Fruit fly (Drosophila melanogaster) whole organism, embryonic: ENCODE results near the gene nudE.
A peak's percentile ranks its signal among the peaks of the same experiment; 100 is the strongest.

Experiments used
- ATbp ChIP-seq: fragments of 200-800 bp; sonication (Bioruptor generic); optimal IDR thresholded peaks from 2 replicates; lab custom pipeline; 2017; ENCODE audit warnings: missing biosample characterization, mild to moderate bottlenecking, missing genetic modification characterization, missing genetic modification reagents
- B-H2 ChIP-seq: fragments of 200-800 bp; sonication (Bioruptor generic); optimal IDR thresholded peaks from 2 replicates; lab custom pipeline; 2018; ENCODE audit warnings: missing biosample characterization, mild to moderate bottlenecking, missing genetic modification characterization
- CG10431 ChIP-seq: fragments of 200-800 bp; sonication (Bioruptor generic); optimal IDR thresholded peaks from 3 replicates; lab custom pipeline; 2018; ENCODE audit warnings: missing biosample characterization, mild to moderate bottlenecking, missing genetic modification characterization
- CG11696 ChIP-seq: fragments of 200-800 bp; sonication (Bioruptor generic); IDR thresholded peaks from 2 replicates; pipeline ENCODE4 v1.3.6; 2022; ENCODE audit warnings: missing biosample characterization, missing genetic modification characterization
- CG12236 ChIP-seq: fragments of 200-800 bp; sonication (Bioruptor generic); optimal IDR thresholded peaks from 2 replicates; lab custom pipeline; 2016; ENCODE audit warnings: missing biosample characterization, missing genetic modification characterization
- CG14965 ChIP-seq: fragments of 200-800 bp; sonication (Bioruptor generic); optimal IDR thresholded peaks from 2 replicates; lab custom pipeline; 2016; ENCODE audit warnings: missing biosample characterization, missing genetic modification characterization, borderline replicate concordance
- CG15073 ChIP-seq: fragments of 200-800 bp; sonication (Bioruptor generic); optimal IDR thresholded peaks from 2 replicates; lab custom pipeline; 2016; ENCODE audit warnings: missing biosample characterization, missing genetic modification characterization
- CG1529 ChIP-seq: fragments of 200-800 bp; sonication (Bioruptor generic); optimal IDR thresholded peaks from 3 replicates; lab custom pipeline; 2018; ENCODE audit warnings: missing biosample characterization, missing genetic modification characterization
- CG1602 ChIP-seq: fragments of 200-800 bp; sonication (Bioruptor generic); optimal IDR thresholded peaks from 3 replicates; lab custom pipeline; 2016; ENCODE audit warnings: missing biosample characterization, missing genetic modification characterization
- CG17359 ChIP-seq: fragments of 200-800 bp; sonication (Bioruptor generic); optimal IDR thresholded peaks from 3 replicates; lab custom pipeline; 2018; ENCODE audit warnings: missing biosample characterization, mild to moderate bottlenecking, missing genetic modification characterization, moderate library complexity
- CG17912 ChIP-seq: fragments of 200-800 bp; sonication (Bioruptor generic); optimal IDR thresholded peaks from 2 replicates; lab custom pipeline; 2018; ENCODE audit warnings: missing biosample characterization, mild to moderate bottlenecking, missing genetic modification characterization
- CG30431 ChIP-seq: fragments of 200-800 bp; sonication (Bioruptor generic); optimal IDR thresholded peaks from 2 replicates; lab custom pipeline; 2017; ENCODE audit warnings: missing biosample characterization, missing genetic modification characterization
- CG31224 ChIP-seq: fragments of 200-800 bp; sonication (Bioruptor generic); IDR thresholded peaks from 2 replicates; pipeline ENCODE4 v1.3.6; 2022; ENCODE audit warnings: missing biosample characterization, missing genetic modification characterization
- CG6272 ChIP-seq: fragments of 200-800 bp; sonication (Bioruptor generic); IDR thresholded peaks from 2 replicates; pipeline ENCODE4 v1.3.6; 2022; ENCODE audit warnings: missing biosample characterization, missing genetic modification characterization
- CG6683 ChIP-seq: fragments of 200-800 bp; sonication (Bioruptor generic); optimal IDR thresholded peaks from 2 replicates; lab custom pipeline; 2017; ENCODE audit warnings: missing biosample characterization, mild to moderate bottlenecking, missing genetic modification characterization, missing genetic modification reagents
- CG7372 ChIP-seq: fragments of 200-800 bp; sonication (Bioruptor generic); IDR thresholded peaks from 2 replicates; pipeline ENCODE4 v1.3.6; 2022; ENCODE audit warnings: missing biosample characterization, missing genetic modification characterization
- CG7987 ChIP-seq: fragments of 200-800 bp; sonication (Bioruptor generic); optimal IDR thresholded peaks from 2 replicates; lab custom pipeline; 2018; ENCODE audit warnings: missing biosample characterization, mild to moderate bottlenecking, missing genetic modification characterization, moderate library complexity
- CG9797 ChIP-seq: fragments of 200-800 bp; sonication (Bioruptor generic); optimal IDR thresholded peaks from 3 replicates; lab custom pipeline; 2018; ENCODE audit warnings: missing biosample characterization, mild to moderate bottlenecking, missing genetic modification characterization
- CG9932 ChIP-seq: fragments of 200-800 bp; sonication (Bioruptor generic); IDR thresholded peaks from 2 replicates; pipeline ENCODE4 v1.3.6; 2022; ENCODE audit warnings: missing biosample characterization, missing genetic modification characterization
- CTCF ChIP-seq: fragments of 200-800 bp; sonication (Bioruptor generic); optimal IDR thresholded peaks from 2 replicates; lab custom pipeline; 2017; ENCODE audit warnings: missing biosample characterization, mild to moderate bottlenecking, missing genetic modification characterization, moderate library complexity
- D ChIP-seq, 2 experiments: fragments of 200-800 bp in 1 of 2; fragments of >200 bp in 1 of 2; sonication (Bioruptor generic) in 1 of 2; optimal IDR thresholded peaks; 2 replicates in 1 of 2; 3 replicates in 1 of 2; lab custom pipeline; 2017; ENCODE audit warnings: mild to moderate bottlenecking in 1 of 2, missing biosample characterization in 1 of 2, missing genetic modification characterization in 1 of 2, missing genetic modification reagents in 1 of 2
- Dad ChIP-seq: fragments of 200-800 bp; sonication (Bioruptor generic); optimal IDR thresholded peaks from 3 replicates; lab custom pipeline; 2016; ENCODE audit warnings: missing biosample characterization, missing genetic modification characterization
- Dp ChIP-seq: fragments of 200-800 bp; sonication (Bioruptor generic); optimal IDR thresholded peaks from 2 replicates; lab custom pipeline; 2018; ENCODE audit warnings: missing biosample characterization, mild to moderate bottlenecking, missing genetic modification characterization, moderate library complexity
- E2f2 ChIP-seq: fragments of 200-800 bp; sonication (Bioruptor generic); IDR thresholded peaks from 2 replicates; pipeline ENCODE4 v1.3.6; 2022; ENCODE audit warnings: missing biosample characterization, missing genetic modification characterization
- Eip74EF ChIP-seq, 2 experiments: fragments of 200-800 bp in 1 of 2; fragments of >200 bp in 1 of 2; sonication (Bioruptor generic) in 1 of 2; optimal IDR thresholded peaks; 2 replicates each; lab custom pipeline; 2017 to 2019; ENCODE audit warnings: missing biosample characterization in 2 of 2, missing genetic modification characterization in 2 of 2, mild to moderate bottlenecking in 1 of 2, moderate library complexity in 1 of 2
- Gsc ChIP-seq: fragments of 200-800 bp; sonication (Bioruptor generic); IDR thresholded peaks from 2 replicates; pipeline ENCODE4 v1.3.6; 2022; ENCODE audit warnings: missing biosample characterization, missing genetic modification characterization
- HmgD ChIP-seq: fragments of 200-800 bp; sonication (Bioruptor generic); optimal IDR thresholded peaks from 3 replicates; lab custom pipeline; 2016; ENCODE audit warnings: missing biosample characterization, missing genetic modification characterization
- MESR4 ChIP-seq: fragments of 200-800 bp; sonication (Bioruptor generic); optimal IDR thresholded peaks from 2 replicates; lab custom pipeline; 2018; ENCODE audit warnings: missing biosample characterization, mild to moderate bottlenecking, missing genetic modification characterization, moderate library complexity
- Myb ChIP-seq: fragments of 200-800 bp; sonication (Bioruptor generic); optimal IDR thresholded peaks from 2 replicates; lab custom pipeline; 2016; ENCODE audit warnings: missing biosample characterization, missing genetic modification characterization
- NC2α ChIP-seq: fragments of 200-800 bp; sonication (Bioruptor generic); optimal IDR thresholded peaks from 2 replicates; lab custom pipeline; 2016; ENCODE audit warnings: missing biosample characterization, missing genetic modification characterization
- Scr ChIP-seq: fragments of 200-800 bp; sonication (Bioruptor generic); IDR thresholded peaks from 2 replicates; pipeline ENCODE4 v1.3.6; 2022; ENCODE audit warnings: missing biosample characterization, missing genetic modification characterization; ENCODE audit not compliant: partially characterized antibody
- Vsx1 ChIP-seq: fragments of 200-800 bp; sonication (Bioruptor generic); optimal IDR thresholded peaks from 2 replicates; lab custom pipeline; 2017; ENCODE audit warnings: missing biosample characterization, mild to moderate bottlenecking, missing genetic modification characterization, missing genetic modification reagents
- Xrp1 ChIP-seq: fragments of 200-800 bp; sonication (Bioruptor generic); IDR thresholded peaks from 2 replicates; pipeline ENCODE4 v1.3.6; 2022; ENCODE audit warnings: missing biosample characterization, missing genetic modification characterization
- aop ChIP-seq: fragments of 200-800 bp; sonication (Bioruptor generic); IDR thresholded peaks from 2 replicates; pipeline ENCODE4 v1.3.6; 2022; ENCODE audit warnings: missing biosample characterization, missing genetic modification characterization
- dysf ChIP-seq: fragments of 200-800 bp; sonication (Bioruptor generic); IDR thresholded peaks from 3 replicates; pipeline ENCODE4 v1.3.6; 2022; ENCODE audit warnings: missing biosample characterization, missing genetic modification characterization
- gfzf ChIP-seq: fragments of 200-800 bp; sonication (Bioruptor generic); optimal IDR thresholded peaks from 2 replicates; lab custom pipeline; 2016; ENCODE audit warnings: missing biosample characterization, mild to moderate bottlenecking, missing genetic modification characterization, moderate library complexity
- kah ChIP-seq: fragments of 200-800 bp; sonication (Bioruptor generic); optimal IDR thresholded peaks from 2 replicates; lab custom pipeline; 2018; ENCODE audit warnings: missing biosample characterization, mild to moderate bottlenecking, missing genetic modification characterization
- lbe ChIP-seq: fragments of 200-800 bp; sonication (Bioruptor generic); optimal IDR thresholded peaks from 2 replicates; lab custom pipeline; 2016; ENCODE audit warnings: missing biosample characterization, mild to moderate bottlenecking, missing genetic modification characterization
- nmo ChIP-seq: fragments of 200-800 bp; sonication (Bioruptor generic); optimal IDR thresholded peaks from 2 replicates; lab custom pipeline; 2018; ENCODE audit warnings: missing biosample characterization, mild to moderate bottlenecking, missing genetic modification characterization, moderate library complexity
- nom ChIP-seq: fragments of 200-800 bp; sonication (Bioruptor generic); optimal IDR thresholded peaks from 2 replicates; lab custom pipeline; 2017; ENCODE audit warnings: missing biosample characterization, missing genetic modification characterization, mild to moderate bottlenecking, moderate library complexity, missing genetic modification reagents
- pnt ChIP-seq: fragments of 200-800 bp; sonication (Bioruptor generic); optimal IDR thresholded peaks from 3 replicates; lab custom pipeline; 2016; ENCODE audit warnings: missing biosample characterization, missing genetic modification characterization
- ranshi ChIP-seq: fragments of 200-800 bp; sonication (Bioruptor generic); IDR thresholded peaks from 2 replicates; pipeline ENCODE4 v1.3.6; 2022; ENCODE audit warnings: missing biosample characterization, missing genetic modification characterization
- repo ChIP-seq: fragments of 200-800 bp; sonication (Bioruptor generic); optimal IDR thresholded peaks from 2 replicates; lab custom pipeline; 2016; ENCODE audit warnings: missing biosample characterization, missing genetic modification characterization
- ro ChIP-seq: fragments of 200-800 bp; sonication (Bioruptor generic); IDR thresholded peaks from 2 replicates; pipeline ENCODE4 v1.3.6; 2022; ENCODE audit warnings: missing biosample characterization, missing genetic modification characterization
- sens ChIP-seq: fragments of 200-800 bp; sonication (Bioruptor generic); peaks from one replicate; lab custom pipeline; 2016; ENCODE audit warnings: missing biosample characterization, missing genetic modification characterization
- sim ChIP-seq: fragments of 200-800 bp; sonication (Bioruptor generic); IDR thresholded peaks from 2 replicates; pipeline ENCODE4 v1.3.6; 2022; ENCODE audit warnings: missing biosample characterization, missing genetic modification characterization
- sima ChIP-seq: fragments of 200-800 bp; sonication (Bioruptor generic); optimal IDR thresholded peaks from 2 replicates; lab custom pipeline; 2016; ENCODE audit warnings: missing biosample characterization, missing genetic modification characterization
- tup ChIP-seq: fragments of 200-800 bp; sonication (Bioruptor generic); optimal IDR thresholded peaks from 2 replicates; lab custom pipeline; 2016; ENCODE audit warnings: missing biosample characterization, mild to moderate bottlenecking, missing genetic modification characterization, moderate library complexity
- unpg ChIP-seq: fragments of 200-800 bp; sonication (Bioruptor generic); optimal IDR thresholded peaks from 3 replicates; lab custom pipeline; 2018; ENCODE audit warnings: missing biosample characterization, mild to moderate bottlenecking, missing genetic modification characterization, moderate library complexity
- zf30C ChIP-seq: fragments of 200-800 bp; sonication (Bioruptor generic); optimal IDR thresholded peaks from 3 replicates; lab custom pipeline; 2018; ENCODE audit warnings: missing biosample characterization, mild to moderate bottlenecking, missing genetic modification characterization

Gene nudE

dm6 chr3L:9855784-9856426 is 43.1 kb upstream of the nudE start (continued):
- TF ChIP-seq sima = peak; percentile 83
- peak; percentile 89 for TF ChIP-seq CG31224 (GFP tag; lab: Robert Waterston, UW)
- TF ChIP-seq D (optimal IDR thresholded peaks at IDR 0.05; lab: Kevin White, UChicago) = no peak
- TF ChIP-seq D (GFP tag; optimal IDR thresholded peaks at IDR 0.05; lab: Kevin White, UChicago) = peak; percentile 99
- TF ChIP-seq pnt (GFP tag; lab: Kevin White, UChicago) = peak; percentile 98
- TF ChIP-seq sim = peak; percentile 98
- TF ChIP-seq nom = peak; percentile 90
- TF ChIP-seq CTCF (GFP tag; lab: Kevin White, UChicago) = peak; percentile 72
- peak; percentile 98 for TF ChIP-seq CG1529 (GFP tag; lab: Kevin White, UChicago)
- no peak for TF ChIP-seq Dp (GFP tag; lab: Kevin White, UChicago)
- TF ChIP-seq Scr (GFP tag; lab: Robert Waterston, UW) = no peak
- TF ChIP-seq CG6272 (GFP tag; lab: Robert Waterston, UW) = peak; percentile 96
- peak in 1 of 2 experiments; percentile 96 for TF ChIP-seq Eip74EF (GFP tag; optimal IDR thresholded peaks at IDR 0.05; lab: Kevin White, UChicago)
- peak; percentile 98 for TF ChIP-seq nmo (GFP tag; lab: Kevin White, UChicago)
- peak; percentile 97 for TF ChIP-seq dysf (GFP tag; lab: Robert Waterston, UW)
- TF ChIP-seq sens (GFP tag; lab: Kevin White, UChicago) = peak; percentile 100
- TF ChIP-seq CG10431 = peak; percentile 90
- peak; percentile 97 for TF ChIP-seq Dad
- TF ChIP-seq ranshi (GFP tag; lab: Robert Waterston, UW) = peak; percentile 93
- peak; percentile 90 for TF ChIP-seq CG11696
- no peak for TF ChIP-seq zf30C (GFP tag; lab: Kevin White, UChicago)
- TF ChIP-seq unpg (GFP tag; lab: Kevin White, UChicago) = peak; percentile 97
- no peak for TF ChIP-seq gfzf (GFP tag; lab: Kevin White, UChicago)
- TF ChIP-seq Xrp1 = peak; percentile 99
- peak; percentile 85 for TF ChIP-seq CG15073 (GFP tag; lab: Kevin White, UChicago)
- peak; percentile 97 for TF ChIP-seq CG12236 (GFP tag; lab: Kevin White, UChicago)
- peak; percentile 99 for TF ChIP-seq CG17359
- TF ChIP-seq MESR4 (GFP tag; lab: Kevin White, UChicago) = peak; percentile 57
- peak; percentile 97 for TF ChIP-seq CG30431
- peak; percentile 54 for TF ChIP-seq B-H2 (GFP tag; lab: Kevin White, UChicago)
- TF ChIP-seq lbe (GFP tag; lab: Kevin White, UChicago) = peak; percentile 81
- peak; percentile 84 for TF ChIP-seq CG17912 (GFP tag; lab: Kevin White, UChicago)
- TF ChIP-seq ATbp = peak; percentile 98
- peak; percentile 77 for TF ChIP-seq E2f2 (GFP tag; lab: Robert Waterston, UW)
- TF ChIP-seq Vsx1 = peak; percentile 91
- peak; percentile 91 for TF ChIP-seq tup (GFP tag; lab: Kevin White, UChicago)
- peak; percentile 84 for TF ChIP-seq Myb (GFP tag; lab: Kevin White, UChicago)
- TF ChIP-seq repo (GFP tag; lab: Kevin White, UChicago) = peak; percentile 97
- no peak for TF ChIP-seq CG9797 (GFP tag; lab: Kevin White, UChicago)
- peak; percentile 96 for TF ChIP-seq Gsc (GFP tag; lab: Robert Waterston, UW)
- TF ChIP-seq ro (GFP tag; lab: Robert Waterston, UW) = peak; percentile 88
- peak; percentile 95 for TF ChIP-seq HmgD (GFP tag; lab: Kevin White, UChicago)
- peak; percentile 97 for TF ChIP-seq CG1602
- TF ChIP-seq CG9932 (GFP tag; lab: Robert Waterston, UW) = peak; percentile 91
- peak; percentile 96 for TF ChIP-seq aop (GFP tag; lab: Robert Waterston, UW)
- TF ChIP-seq CG6683 (GFP tag; lab: Kevin White, UChicago) = peak; percentile 87
- peak; percentile 91 for TF ChIP-seq kah (GFP tag; lab: Kevin White, UChicago)
- TF ChIP-seq CG7987 (GFP tag; lab: Kevin White, UChicago) = peak; percentile 90
- peak; percentile 95 for TF ChIP-seq NC2α
- peak; percentile 89 for TF ChIP-seq CG14965
- peak; percentile 94 for TF ChIP-seq CG7372
